Fruit fly (Drosophila melanogaster) whole organism, embryonic: Measurements from ENCODE around the gene Chd1.

Experiments
- Blimp-1 ChIP-seq: fragments of 200-800 bp; sonication (Bioruptor generic); optimal IDR thresholded peaks from 3 replicates; lab custom pipeline; 2018; ENCODE audit warnings: missing biosample characterization, missing genetic modification characterization, mild to moderate bottlenecking, moderate library complexity, missing genetic modification reagents
- BtbVII ChIP-seq: fragments of 200-800 bp; sonication (Bioruptor generic); optimal IDR thresholded peaks from 3 replicates; lab custom pipeline; 2017; ENCODE audit warnings: missing biosample characterization, mild to moderate bottlenecking, missing genetic modification characterization
- CG10267 ChIP-seq: fragments of 200-800 bp; sonication (Bioruptor generic); optimal IDR thresholded peaks from 2 replicates; lab custom pipeline; 2018; ENCODE audit warnings: missing biosample characterization, mild to moderate bottlenecking, missing genetic modification characterization, moderate library complexity
- CG10979 ChIP-seq: fragments of 200-800 bp; sonication (Bioruptor generic); optimal IDR thresholded peaks from 2 replicates; lab custom pipeline; 2018; ENCODE audit warnings: missing biosample characterization, mild to moderate bottlenecking, missing genetic modification characterization, moderate library complexity
- CG11247 ChIP-seq: fragments of 200-800 bp; sonication (Bioruptor generic); IDR thresholded peaks from 2 replicates; pipeline ENCODE4 v1.3.6; 2022; ENCODE audit warnings: missing biosample characterization, missing genetic modification characterization
- CG12391 ChIP-seq: fragments of 200-800 bp; sonication (Bioruptor generic); optimal IDR thresholded peaks from 3 replicates; lab custom pipeline; 2018; ENCODE audit warnings: missing biosample characterization, mild to moderate bottlenecking, missing genetic modification characterization, moderate library complexity
- CG13296 ChIP-seq: fragments of 200-800 bp; sonication (Bioruptor generic); optimal IDR thresholded peaks from 3 replicates; lab custom pipeline; 2018; ENCODE audit warnings: missing biosample characterization, mild to moderate bottlenecking, missing genetic modification characterization
- CG13424 ChIP-seq: fragments of 200-800 bp; sonication (Bioruptor generic); optimal IDR thresholded peaks from 2 replicates; lab custom pipeline; 2019; ENCODE audit warnings: missing biosample characterization, mild to moderate bottlenecking, missing genetic modification characterization, moderate library complexity
- CG15269 ChIP-seq: fragments of 200-800 bp; sonication (Bioruptor generic); optimal IDR thresholded peaks from 2 replicates; lab custom pipeline; 2018; ENCODE audit warnings: missing biosample characterization, mild to moderate bottlenecking, missing genetic modification characterization, moderate library complexity
- CG15514 ChIP-seq: fragments of 200-800 bp; sonication (Bioruptor generic); optimal IDR thresholded peaks from 3 replicates; lab custom pipeline; 2017; ENCODE audit warnings: missing biosample characterization, missing genetic modification characterization, mild to moderate bottlenecking, moderate library complexity, missing genetic modification reagents
- CG18262 ChIP-seq: fragments of 200-800 bp; optimal IDR thresholded peaks from 3 replicates; lab custom pipeline; 2019; ENCODE audit warnings: missing biosample characterization, mild to moderate bottlenecking, missing genetic modification characterization, moderate library complexity
- CG2678 ChIP-seq: fragments of 200-800 bp; sonication (Bioruptor generic); optimal IDR thresholded peaks from 3 replicates; lab custom pipeline; 2019; ENCODE audit warnings: missing biosample characterization, mild to moderate bottlenecking, missing genetic modification characterization, moderate library complexity
- CG31441 ChIP-seq: fragments of 200-800 bp; sonication (Bioruptor generic); IDR thresholded peaks from 2 replicates; pipeline ENCODE4 v1.3.6; 2022; ENCODE audit warnings: missing biosample characterization, missing genetic modification characterization
- CG4617 ChIP-seq: fragments of 200-800 bp; sonication (Bioruptor generic); optimal IDR thresholded peaks from 3 replicates; lab custom pipeline; 2016; ENCODE audit warnings: missing biosample characterization, missing genetic modification characterization, borderline replicate concordance
- CG4707 ChIP-seq: fragments of 200-800 bp; sonication (Bioruptor generic); optimal IDR thresholded peaks from 2 replicates; lab custom pipeline; 2018; ENCODE audit warnings: missing biosample characterization, mild to moderate bottlenecking, missing genetic modification characterization, moderate library complexity
- CG6765 ChIP-seq: fragments of 200-800 bp; sonication (Bioruptor generic); optimal IDR thresholded peaks from 3 replicates; lab custom pipeline; 2017; ENCODE audit warnings: missing biosample characterization, mild to moderate bottlenecking, missing genetic modification characterization
- CG6813 ChIP-seq: fragments of 200-800 bp; sonication (Bioruptor generic); optimal IDR thresholded peaks from 2 replicates; lab custom pipeline; 2017; ENCODE audit warnings: missing biosample characterization, missing genetic modification characterization, mild to moderate bottlenecking, moderate library complexity, missing genetic modification reagents
- CG7556 ChIP-seq: fragments of 200-800 bp; sonication (Bioruptor generic); optimal IDR thresholded peaks from 2 replicates; lab custom pipeline; 2017; ENCODE audit warnings: missing biosample characterization, mild to moderate bottlenecking, missing genetic modification characterization
- CG7839 ChIP-seq: fragments of 200-800 bp; sonication (Bioruptor generic); optimal IDR thresholded peaks from 3 replicates; lab custom pipeline; 2018; ENCODE audit warnings: missing biosample characterization, mild to moderate bottlenecking, missing genetic modification characterization, moderate library complexity
- CG9437 ChIP-seq: fragments of 200-800 bp; sonication (Bioruptor generic); optimal IDR thresholded peaks from 2 replicates; lab custom pipeline; 2018; ENCODE audit warnings: missing biosample characterization, mild to moderate bottlenecking, missing genetic modification characterization
- D19A ChIP-seq: fragments of 200-800 bp; optimal IDR thresholded peaks from 3 replicates; lab custom pipeline; 2019; ENCODE audit warnings: missing biosample characterization, mild to moderate bottlenecking, missing genetic modification characterization, moderate library complexity
- Dfd ChIP-seq, 2 experiments: fragments of >200 bp; optimal IDR thresholded peaks; 2 replicates each; lab custom pipeline; 2017; ENCODE audit warnings: missing biosample characterization in 2 of 2, missing genetic modification characterization in 2 of 2
- Ets65A ChIP-seq: fragments of 200-800 bp; sonication (Bioruptor generic); peaks from one replicate; lab custom pipeline; 2016; ENCODE audit warnings: missing biosample characterization, missing genetic modification characterization
- Hmr ChIP-seq: fragments of 200-800 bp; sonication (Bioruptor generic); optimal IDR thresholded peaks from 3 replicates; lab custom pipeline; 2017; ENCODE audit warnings: mild to moderate bottlenecking, missing biosample characterization, missing genetic modification reagents, missing genetic modification characterization
- Hr51 ChIP-seq, 2 experiments: fragments of 200-800 bp; sonication (Bioruptor generic); optimal IDR thresholded peaks; 2 replicates in 1 of 2; 3 replicates in 1 of 2; lab custom pipeline; 2016 to 2018; ENCODE audit warnings: missing biosample characterization in 2 of 2, missing genetic modification characterization in 2 of 2, mild to moderate bottlenecking in 1 of 2, moderate library complexity in 1 of 2
- MBD-R2 ChIP-seq: fragments of 200-800 bp; sonication (Bioruptor generic); IDR thresholded peaks from 2 replicates; pipeline ENCODE4 v1.3.6; 2022; ENCODE audit warnings: missing biosample characterization, missing genetic modification characterization
- Meics ChIP-seq: fragments of 200-800 bp; sonication (Bioruptor generic); optimal IDR thresholded peaks from 2 replicates; lab custom pipeline; 2017; ENCODE audit warnings: missing biosample characterization, mild to moderate bottlenecking, missing genetic modification characterization
- Oaz ChIP-seq: fragments of 200-800 bp; sonication (Bioruptor generic); IDR thresholded peaks from 2 replicates; pipeline ENCODE4 v1.3.6; 2022; ENCODE audit warnings: missing biosample characterization, missing genetic modification characterization
- Oli ChIP-seq: fragments of 200-800 bp; sonication (Bioruptor generic); optimal IDR thresholded peaks from 2 replicates; lab custom pipeline; 2018; ENCODE audit warnings: missing biosample characterization, mild to moderate bottlenecking, missing genetic modification characterization, moderate library complexity
- PHDP ChIP-seq: fragments of 200-800 bp; sonication (Bioruptor generic); optimal IDR thresholded peaks from 3 replicates; lab custom pipeline; 2018; ENCODE audit warnings: missing biosample characterization, mild to moderate bottlenecking, missing genetic modification characterization, moderate library complexity
- Sox102F ChIP-seq: fragments of 200-800 bp; sonication (Bioruptor generic); optimal IDR thresholded peaks from 2 replicates; lab custom pipeline; 2018; ENCODE audit warnings: missing biosample characterization, mild to moderate bottlenecking, missing genetic modification characterization, moderate library complexity
- ase ChIP-seq: fragments of 200-800 bp; sonication (Bioruptor generic); IDR thresholded peaks from 3 replicates; pipeline ENCODE4 v1.3.6; 2022; ENCODE audit warnings: missing biosample characterization, missing genetic modification characterization
- bsh ChIP-seq, 2 experiments: fragments of 200-800 bp; sonication (Bioruptor generic); optimal IDR thresholded peaks; 2 replicates each; lab custom pipeline; 2017 to 2018; ENCODE audit warnings: mild to moderate bottlenecking in 2 of 2, missing biosample characterization in 2 of 2, missing genetic modification characterization in 2 of 2, moderate library complexity in 1 of 2
- dysf ChIP-seq: fragments of 200-800 bp; sonication (Bioruptor generic); IDR thresholded peaks from 3 replicates; pipeline ENCODE4 v1.3.6; 2022; ENCODE audit warnings: missing biosample characterization, missing genetic modification characterization
- gcm2 ChIP-seq: fragments of 200-800 bp; sonication (Bioruptor generic); optimal IDR thresholded peaks from 2 replicates; lab custom pipeline; 2016; ENCODE audit warnings: missing biosample characterization, missing genetic modification characterization
- gem ChIP-seq: fragments of 200-800 bp; sonication (Bioruptor generic); optimal IDR thresholded peaks from 2 replicates; lab custom pipeline; 2019; ENCODE audit warnings: missing biosample characterization, mild to moderate bottlenecking, missing genetic modification characterization, moderate library complexity
- grau ChIP-seq: fragments of 200-800 bp; optimal IDR thresholded peaks from 3 replicates; lab custom pipeline; 2019; ENCODE audit warnings: missing biosample characterization, mild to moderate bottlenecking, missing genetic modification characterization, moderate library complexity
- hkb ChIP-seq, 2 experiments: fragments of 200-800 bp in 1 of 2; fragments of >200 bp in 1 of 2; sonication (Bioruptor generic) in 1 of 2; IDR thresholded peaks in 1 of 2; optimal IDR thresholded peaks in 1 of 2; 2 replicates each; pipeline versions ENCODE4 v1.3.6 to Lab custom; 2017 to 2022; ENCODE audit warnings: missing biosample characterization in 1 of 2, missing genetic modification characterization in 1 of 2
- lab ChIP-seq: fragments of 200-800 bp; sonication (Bioruptor generic); optimal IDR thresholded peaks from 3 replicates; lab custom pipeline; 2017; ENCODE audit warnings: missing biosample characterization, missing genetic modification characterization, mild to moderate bottlenecking, moderate library complexity, missing genetic modification reagents
- mam ChIP-seq: fragments of 200-800 bp; sonication (Bioruptor generic); optimal IDR thresholded peaks from 3 replicates; lab custom pipeline; 2016; ENCODE audit warnings: missing biosample characterization, missing genetic modification characterization
- nom ChIP-seq: fragments of 200-800 bp; sonication (Bioruptor generic); optimal IDR thresholded peaks from 2 replicates; lab custom pipeline; 2017; ENCODE audit warnings: missing biosample characterization, missing genetic modification characterization, mild to moderate bottlenecking, moderate library complexity, missing genetic modification reagents
- org-1 ChIP-seq: fragments of 200-800 bp; sonication (Bioruptor generic); optimal IDR thresholded peaks from 2 replicates; lab custom pipeline; 2017; ENCODE audit warnings: missing biosample characterization, missing genetic modification characterization
- phol ChIP-seq: fragments of 200-800 bp; sonication (Bioruptor generic); optimal IDR thresholded peaks from 3 replicates; lab custom pipeline; 2018; ENCODE audit warnings: missing biosample characterization, mild to moderate bottlenecking, missing genetic modification characterization, moderate library complexity
- row ChIP-seq: fragments of 200-800 bp; sonication (Bioruptor generic); IDR thresholded peaks from 3 replicates; pipeline ENCODE4 v1.3.6; 2022; ENCODE audit warnings: missing biosample characterization, missing genetic modification characterization
- run ChIP-seq: fragments of 200-800 bp; sonication (Bioruptor generic); optimal IDR thresholded peaks from 3 replicates; lab custom pipeline; 2018; ENCODE audit warnings: missing biosample characterization, mild to moderate bottlenecking, missing genetic modification characterization
- scrt ChIP-seq: fragments of 200-800 bp; sonication (Bioruptor generic); optimal IDR thresholded peaks from 2 replicates; lab custom pipeline; 2018; ENCODE audit warnings: missing biosample characterization, mild to moderate bottlenecking, missing genetic modification characterization, moderate library complexity
- sens ChIP-seq: fragments of 200-800 bp; sonication (Bioruptor generic); peaks from one replicate; lab custom pipeline; 2016; ENCODE audit warnings: missing biosample characterization, missing genetic modification characterization

The Chd1 gene

DNA sequence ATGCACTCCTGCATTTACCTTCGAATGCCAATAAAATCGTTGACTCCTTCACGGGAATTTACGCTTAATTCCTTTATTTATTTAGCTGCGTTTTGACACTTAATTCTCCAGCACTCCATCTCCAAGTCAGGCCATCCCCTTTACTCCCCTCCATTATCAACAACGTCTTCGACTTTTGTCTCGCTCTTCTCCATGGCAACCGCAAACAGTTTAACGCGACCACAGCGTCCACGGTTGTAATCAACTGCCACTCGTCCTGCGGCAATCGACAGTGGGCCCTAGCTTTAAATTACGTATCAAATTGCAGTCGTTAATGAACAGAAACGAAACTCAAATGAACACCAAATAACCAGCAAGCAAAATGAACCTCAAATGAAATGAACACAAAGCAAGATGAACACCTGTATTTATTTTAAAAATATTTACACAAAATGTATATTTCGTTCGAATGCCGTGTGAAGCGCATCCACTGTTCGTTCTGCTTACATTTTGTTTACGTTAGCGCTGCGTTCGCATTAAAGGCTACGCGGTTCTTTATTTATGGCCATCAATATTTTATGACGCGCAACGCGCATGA, 55.9 kb downstream of the Chd1 start (continued):
- no peak for TF ChIP-seq gcm2 (GFP tag; lab: Kevin White, UChicago)
- peak; percentile 42 for TF ChIP-seq CG7556 (GFP tag; lab: Kevin White, UChicago)
- peak; percentile 42 for TF ChIP-seq run (tag; lab: Kevin White, UChicago)
- peak; percentile 2 for TF ChIP-seq BtbVII (GFP tag; lab: Kevin White, UChicago)
- peak; percentile 70 for TF ChIP-seq nom (GFP tag; lab: Kevin White, UChicago)
- no peak for TF ChIP-seq CG4617 (GFP tag; lab: Kevin White, UChicago)
- TF ChIP-seq sens (GFP tag; lab: Kevin White, UChicago): peak; percentile 73
- peak; percentile 6 for TF ChIP-seq Hmr (GFP tag; lab: Kevin White, UChicago)
- TF ChIP-seq Dfd (GFP tag; optimal IDR thresholded peaks at IDR 0.05; lab: Kevin White, UChicago): no peak
- TF ChIP-seq CG13424 (tag; lab: Kevin White, UChicago): peak; percentile 21
- peak; percentile 8 for TF ChIP-seq CG15269
- TF ChIP-seq gem (tag; lab: Kevin White, UChicago): peak; percentile 48
- peak; percentile 0 for TF ChIP-seq CG6813
- TF ChIP-seq CG9437 (GFP tag; lab: Kevin White, UChicago): peak; percentile 2
- TF ChIP-seq CG10979 (tag; lab: Kevin White, UChicago): peak; percentile 9
- no peak for TF ChIP-seq hkb (optimal IDR thresholded peaks at IDR 0.05; lab: Kevin White, UChicago)
- TF ChIP-seq hkb (GFP tag; IDR thresholded peaks at IDR 0.05; lab: Robert Waterston, UW): 0 out of 2 replicates have a peak, but pooled peaks have one; percentile 6
- TF ChIP-seq Oli (tag; lab: Kevin White, UChicago): peak; percentile 11
- TF ChIP-seq Meics (GFP tag; lab: Kevin White, UChicago): peak; percentile 20
- TF ChIP-seq CG10267 (tag; lab: Kevin White, UChicago): no peak
- peak; percentile 25; the same call in 1 of the 3 replicates for TF ChIP-seq dysf (GFP tag; lab: Robert Waterston, UW)
- peak; percentile 66 for TF ChIP-seq row (GFP tag; lab: Robert Waterston, UW)
- TF ChIP-seq Blimp-1 (GFP tag; lab: Kevin White, UChicago): peak; percentile 15
- peak; percentile 37 for TF ChIP-seq CG4707
- peak; percentile 87 for TF ChIP-seq Ets65A
- TF ChIP-seq mam (GFP tag; lab: Kevin White, UChicago): no peak
- TF ChIP-seq scrt: peak; percentile 25
- peak in 1 of 2 experiments; percentile 47 for TF ChIP-seq Hr51 (GFP tag; optimal IDR thresholded peaks at IDR 0.05; lab: Kevin White, UChicago)
- TF ChIP-seq CG2678 (tag; lab: Kevin White, UChicago): peak; percentile 41
- peak; percentile 14 for TF ChIP-seq Sox102F
- TF ChIP-seq CG12391: peak; percentile 17
- no peak for TF ChIP-seq MBD-R2
- peak; percentile 9 for TF ChIP-seq CG18262 (tag; lab: Kevin White, UChicago)
- no peak for TF ChIP-seq ase (GFP tag; lab: Robert Waterston, UW)
- peak; percentile 35 to 62 for TF ChIP-seq bsh (GFP tag; optimal IDR thresholded peaks at IDR 0.05; lab: Kevin White, UChicago)
- peak; percentile 6 for TF ChIP-seq CG15514 (GFP tag; lab: Kevin White, UChicago)
- peak; percentile 23 for TF ChIP-seq CG7839
- TF ChIP-seq Oaz (GFP tag; lab: Robert Waterston, UW): no peak
- peak; percentile 11 for TF ChIP-seq org-1 (GFP tag; lab: Kevin White, UChicago)
- peak; percentile 33 for TF ChIP-seq lab
- 0 out of 2 replicates have a peak, but pooled peaks have one; percentile 31 for TF ChIP-seq CG31441 (GFP tag; lab: Robert Waterston, UW)
- peak; percentile 22 for TF ChIP-seq phol (tag; lab: Kevin White, UChicago)
- peak; percentile 66 for TF ChIP-seq grau (tag; lab: Kevin White, UChicago)
- peak; percentile 3 for TF ChIP-seq CG6765
- TF ChIP-seq CG13296 (GFP tag; lab: Kevin White, UChicago): no peak
- peak; percentile 89 for TF ChIP-seq D19A (tag; lab: Kevin White, UChicago)
- TF ChIP-seq PHDP (tag; lab: Kevin White, UChicago): peak; percentile 24
- no peak for TF ChIP-seq CG11247 (GFP tag; lab: Robert Waterston, UW)
